Worm (Caenorhabditis elegans) whole organism, L1 larva: ENCODE measurements around the gene Y42H9AR.1.

Source experiments
- C16A3.4 ChIP-seq: fragments of 150-350 bp; optimal IDR thresholded peaks from 2 replicates; lab custom pipeline; 2014; ENCODE audit warnings: missing biosample characterization, missing genetic modification characterization
- C34B4.2 ChIP-seq: sonication (generic microtip); optimal IDR thresholded peaks from 2 replicates; lab custom pipeline; 2017; ENCODE audit warnings: mild to moderate bottlenecking, missing genetic modification characterization, missing compliant biosample characterization
- F16B12.6 ChIP-seq: fragments of 150-350 bp; optimal IDR thresholded peaks from 2 replicates; lab custom pipeline; 2014; ENCODE audit warnings: missing biosample characterization, missing genetic modification characterization
- Y116A8C.19 ChIP-seq: sonication (generic microtip); optimal IDR thresholded peaks from 2 replicates; lab custom pipeline; 2016; ENCODE audit warnings: missing compliant biosample characterization, missing genetic modification characterization, borderline replicate concordance
- aha-1 ChIP-seq: fragments of 150-350 bp; optimal IDR thresholded peaks from 2 replicates; lab custom pipeline; 2014; ENCODE audit warnings: missing biosample characterization, missing genetic modification characterization
- alr-1 ChIP-seq: fragments of 200-800 bp; sonication (Bioruptor generic); optimal IDR thresholded peaks from 2 replicates; lab custom pipeline; 2018; ENCODE audit warnings: borderline replicate concordance, mild to moderate bottlenecking, missing genetic modification characterization, missing compliant biosample characterization
- blmp-1 ChIP-seq: fragments of 150-350 bp; optimal IDR thresholded peaks from 2 replicates; lab custom pipeline; 2014; ENCODE audit warnings: missing biosample characterization, missing genetic modification characterization
- ceh-63 ChIP-seq: fragments of 200-800 bp; sonication (Bioruptor generic); optimal IDR thresholded peaks from 2 replicates; lab custom pipeline; 2018; ENCODE audit warnings: mild to moderate bottlenecking, missing genetic modification characterization, missing compliant biosample characterization
- ceh-88 ChIP-seq: fragments of 200-800 bp; sonication (Bioruptor generic); IDR thresholded peaks from 2 replicates; pipeline ENCODE4 v1.3.6; 2022; ENCODE audit warnings: missing genetic modification characterization, missing compliant biosample characterization
- ceh-90 ChIP-seq: sonication (generic microtip); optimal IDR thresholded peaks from 2 replicates; lab custom pipeline; 2016; ENCODE audit warnings: missing genetic modification characterization, missing compliant biosample characterization
- dpl-1 ChIP-seq, 3 experiments: fragments of 150-350 bp in 2 of 3; sonication (generic microtip) in 1 of 3; optimal IDR thresholded peaks; 2 replicates each; lab custom pipeline; 2014 to 2017; ENCODE audit warnings: missing biosample characterization in 3 of 3, missing genetic modification characterization in 3 of 3, missing genetic modification reagents in 3 of 3
- dsc-1 ChIP-seq: sonication (generic microtip); optimal IDR thresholded peaks from 2 replicates; lab custom pipeline; 2016; ENCODE audit warnings: mild to moderate bottlenecking, missing genetic modification characterization, missing compliant biosample characterization
- egl-13 ChIP-seq: sonication (generic microtip); optimal IDR thresholded peaks from 2 replicates; lab custom pipeline; 2016; ENCODE audit warnings: missing genotype, missing genetic modification reagents, missing genetic modification characterization, missing compliant biosample characterization
- elt-3 ChIP-seq, 6 experiments: fragments of 150-350 bp in 1 of 6; sonication (generic microtip); optimal IDR thresholded peaks; 2 replicates each; lab custom pipeline; 2017 to 2018; ENCODE audit warnings: missing biosample characterization in 6 of 6, missing genetic modification characterization in 6 of 6, inconsistent platforms in 1 of 6
- ets-5 ChIP-seq: fragments of 200-800 bp; sonication (Bioruptor generic); IDR thresholded peaks from 2 replicates; pipeline ENCODE4 v1.3.6; 2022; ENCODE audit warnings: missing genetic modification characterization, missing compliant biosample characterization
- fkh-10 ChIP-seq: sonication (generic microtip); optimal IDR thresholded peaks from 2 replicates; lab custom pipeline; 2017; ENCODE audit warnings: missing biosample characterization, missing genetic modification reagents, missing genetic modification characterization
- fkh-4 ChIP-seq: sonication (generic microtip); optimal IDR thresholded peaks from 2 replicates; lab custom pipeline; 2016; ENCODE audit warnings: missing compliant biosample characterization, missing genetic modification characterization, borderline replicate concordance
- fkh-8 ChIP-seq: sonication (generic microtip); optimal IDR thresholded peaks from 2 replicates; lab custom pipeline; 2016; ENCODE audit warnings: mild to moderate bottlenecking, missing genetic modification characterization, missing compliant biosample characterization
- grh-1 ChIP-seq: fragments of 200-800 bp; sonication (Bioruptor generic); IDR thresholded peaks from 2 replicates; pipeline ENCODE4 v1.3.6; 2022; ENCODE audit warnings: missing genetic modification reagents, missing genetic modification characterization, missing compliant biosample characterization
- irx-1 ChIP-seq: sonication (generic microtip); optimal IDR thresholded peaks from 2 replicates; lab custom pipeline; 2016; ENCODE audit warnings: missing genetic modification characterization, missing compliant biosample characterization
- isw-1 ChIP-seq: fragments of 200-800 bp; sonication (Bioruptor generic); IDR thresholded peaks from 2 replicates; pipeline ENCODE4 v1.3.6; 2022; ENCODE audit warnings: missing genetic modification characterization, missing compliant biosample characterization
- lin-13 ChIP-seq: fragments of 150-350 bp; optimal IDR thresholded peaks from 2 replicates; lab custom pipeline; 2014; ENCODE audit warnings: missing biosample characterization, missing genetic modification reagents, missing genetic modification characterization
- lin-14 ChIP-seq: fragments of 200-800 bp; sonication (Bioruptor generic); optimal IDR thresholded peaks from 2 replicates; lab custom pipeline; 2018; ENCODE audit warnings: mild to moderate bottlenecking, missing genetic modification characterization, moderate library complexity, missing compliant biosample characterization
- lin-15B ChIP-seq: fragments of 150-350 bp; sonication (generic microtip); optimal IDR thresholded peaks from 3 replicates; lab custom pipeline; 2014; ENCODE audit warnings: missing biosample characterization, missing genetic modification characterization
- lin-35 ChIP-seq, 2 experiments: fragments of 150-350 bp; optimal IDR thresholded peaks; 2 replicates each; lab custom pipeline; 2014; ENCODE audit warnings: missing biosample characterization in 2 of 2, missing genetic modification characterization in 2 of 2, missing genetic modification reagents in 2 of 2
- lin-39 ChIP-seq: fragments of 150-350 bp; optimal IDR thresholded peaks from 2 replicates; lab custom pipeline; 2014; ENCODE audit warnings: missing biosample characterization, missing genetic modification reagents, missing genetic modification characterization
- lsy-2 ChIP-seq, 2 experiments: fragments of 150-350 bp; optimal IDR thresholded peaks; 2 replicates each; lab custom pipeline; 2014; ENCODE audit warnings: missing biosample characterization in 2 of 2, missing genetic modification characterization in 2 of 2
- mdl-1 ChIP-seq, 2 experiments: fragments of 150-350 bp; optimal IDR thresholded peaks; 2 replicates each; lab custom pipeline; 2014 to 2017; ENCODE audit warnings: missing biosample characterization in 2 of 2, missing genetic modification characterization in 2 of 2, inconsistent platforms in 1 of 2
- mef-2 ChIP-seq: fragments of 150-350 bp; optimal IDR thresholded peaks from 2 replicates; lab custom pipeline; 2014; ENCODE audit warnings: missing biosample characterization, missing genetic modification characterization
- mep-1 ChIP-seq: fragments of 150-350 bp; optimal IDR thresholded peaks from 2 replicates; lab custom pipeline; 2014; ENCODE audit warnings: missing biosample characterization, missing genetic modification characterization
- nhr-11 ChIP-seq: fragments of 150-350 bp; optimal IDR thresholded peaks from 2 replicates; lab custom pipeline; 2014; ENCODE audit warnings: missing biosample characterization, missing genetic modification characterization
- nhr-12 ChIP-seq: sonication (generic microtip); optimal IDR thresholded peaks from 2 replicates; lab custom pipeline; 2017; ENCODE audit warnings: missing biosample characterization, missing genetic modification characterization
- nhr-20 ChIP-seq: sonication (generic microtip); optimal IDR thresholded peaks from 2 replicates; lab custom pipeline; 2016; ENCODE audit warnings: mild to moderate bottlenecking, missing genetic modification characterization, missing compliant biosample characterization
- nhr-237 ChIP-seq: fragments of 150-350 bp; optimal IDR thresholded peaks from 2 replicates; lab custom pipeline; 2014; ENCODE audit warnings: missing biosample characterization, missing genetic modification characterization
- nhr-28 ChIP-seq: fragments of 150-350 bp; optimal IDR thresholded peaks from 2 replicates; lab custom pipeline; 2014; ENCODE audit warnings: missing biosample characterization, missing genetic modification characterization
- nhr-47 ChIP-seq: sonication (generic microtip); optimal IDR thresholded peaks from 2 replicates; lab custom pipeline; 2016; ENCODE audit warnings: mild to moderate bottlenecking, missing genetic modification characterization, moderate library complexity, missing compliant biosample characterization
- nhr-76 ChIP-seq: sonication (generic microtip); optimal IDR thresholded peaks from 2 replicates; lab custom pipeline; 2017; ENCODE audit warnings: missing biosample characterization, missing genetic modification characterization
- nhr-77 ChIP-seq: fragments of 150-350 bp; optimal IDR thresholded peaks from 2 replicates; lab custom pipeline; 2014; ENCODE audit warnings: missing biosample characterization, missing genetic modification characterization
- pag-3 ChIP-seq: sonication (generic microtip); optimal IDR thresholded peaks from 2 replicates; lab custom pipeline; 2017; ENCODE audit warnings: missing genetic modification characterization, mild to moderate bottlenecking, missing compliant biosample characterization, antibody characterized with exemption, borderline replicate concordance; ENCODE audit not compliant: insufficient read depth
- pqm-1 ChIP-seq: sonication (generic microtip); optimal IDR thresholded peaks from 3 replicates; lab custom pipeline; 2017; ENCODE audit warnings: missing biosample characterization, missing genetic modification characterization
- rnt-1 ChIP-seq: sonication (generic microtip); optimal IDR thresholded peaks from 2 replicates; lab custom pipeline; 2016; ENCODE audit warnings: mild to moderate bottlenecking, missing genetic modification characterization, moderate library complexity, missing compliant biosample characterization
- snpc-4 ChIP-seq: fragments of 150-350 bp; optimal IDR thresholded peaks from 2 replicates; lab custom pipeline; 2014; ENCODE audit warnings: missing biosample characterization, missing genetic modification characterization
- snu-23 ChIP-seq: sonication (generic microtip); optimal IDR thresholded peaks from 2 replicates; lab custom pipeline; 2016; ENCODE audit warnings: missing genetic modification characterization, missing compliant biosample characterization
- sox-4 ChIP-seq: sonication (generic microtip); optimal IDR thresholded peaks from 2 replicates; lab custom pipeline; 2016; ENCODE audit warnings: missing genetic modification characterization, missing compliant biosample characterization
- sptf-1 ChIP-seq: fragments of 150-350 bp; optimal IDR thresholded peaks from 2 replicates; lab custom pipeline; 2014; ENCODE audit warnings: missing biosample characterization, missing genetic modification characterization
- swsn-7 ChIP-seq: sonication (generic microtip); optimal IDR thresholded peaks from 2 replicates; lab custom pipeline; 2016; ENCODE audit warnings: missing genetic modification characterization, missing compliant biosample characterization
- tbx-2 ChIP-seq: sonication (generic microtip); optimal IDR thresholded peaks from 2 replicates; lab custom pipeline; 2016; ENCODE audit warnings: missing genetic modification characterization, missing compliant biosample characterization
- unc-98 ChIP-seq: fragments of 200-800 bp; sonication (Bioruptor generic); IDR thresholded peaks from 2 replicates; pipeline ENCODE4 v1.3.6; 2022; ENCODE audit warnings: missing genetic modification characterization, missing compliant biosample characterization
- vab-15 ChIP-seq: sonication (generic microtip); optimal IDR thresholded peaks from 2 replicates; lab custom pipeline; 2017; ENCODE audit warnings: missing genotype, mild to moderate bottlenecking, missing genetic modification characterization, missing compliant biosample characterization
- xbp-1 ChIP-seq: sonication (generic microtip); optimal IDR thresholded peaks from 2 replicates; lab custom pipeline; 2016; ENCODE audit warnings: missing genetic modification characterization, missing compliant biosample characterization
- zag-1 ChIP-seq: fragments of 150-350 bp; optimal IDR thresholded peaks from 2 replicates; lab custom pipeline; 2014; ENCODE audit warnings: missing biosample characterization, missing genetic modification characterization
- ztf-11 ChIP-seq, 2 experiments: sonication (generic microtip); optimal IDR thresholded peaks; 2 replicates each; lab custom pipeline; 2016 to 2017; ENCODE audit warnings: missing genetic modification characterization in 2 of 2, missing biosample characterization in 1 of 2, missing compliant biosample characterization in 1 of 2
- ztf-4 ChIP-seq: fragments of 150-350 bp; optimal IDR thresholded peaks from 2 replicates; lab custom pipeline; 2014; ENCODE audit warnings: missing biosample characterization, missing genetic modification characterization

The Y42H9AR.1 gene

DNA sequence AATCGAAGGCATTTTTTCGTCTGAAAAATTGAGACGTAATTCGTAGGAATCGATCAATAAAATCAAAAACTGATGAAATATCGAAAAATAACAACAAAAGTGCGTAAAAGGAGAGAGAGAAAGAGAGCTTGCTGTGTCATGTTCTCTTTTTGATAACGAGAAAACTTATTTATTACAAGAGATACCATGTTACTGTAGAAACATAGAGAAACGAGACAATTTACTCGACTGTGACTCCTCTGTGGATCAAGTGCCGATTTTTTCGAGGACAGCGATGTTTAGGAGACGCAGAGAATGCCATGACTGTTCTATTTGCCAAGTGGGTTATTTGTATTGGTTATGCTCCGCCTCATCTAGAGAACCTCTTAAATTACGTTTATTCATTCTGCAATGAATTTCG, 20.3 kb downstream of the Y42H9AR.1 start, which contains the start of gene sph-1 (continued):
- TF ChIP-seq unc-98 (GFP tag; lab: Robert Waterston, UW) (no peak), pag-3 (tag; lab: Kevin White, UChicago) (no peak), alr-1 (tag; lab: Kevin White, UChicago) (no peak), sox-4 (no peak), grh-1 (no peak), nhr-76 (tag; lab: Kevin White, UChicago) (no peak), snpc-4 (tag; lab: Kevin White, UChicago) (no peak), blmp-1 (tag; lab: Kevin White, UChicago) (peak; percentile 22), lin-39 (tag; lab: Kevin White, UChicago) (no peak), nhr-77 (peak; percentile 46), aha-1 (tag; lab: Kevin White, UChicago) (no peak), lin-35 (GFP tag; optimal IDR thresholded peaks at IDR 0.05; lab: Kevin White, UChicago) (peak in 1 of 2 experiments; percentile 48), ceh-90 (tag; lab: Kevin White, UChicago) (no peak), swsn-7 (tag; lab: Kevin White, UChicago) (no peak), elt-3 (tag; optimal IDR thresholded peaks at IDR 0.05; lab: Kevin White, UChicago) (no peak), fkh-10 (GFP tag; lab: Kevin White, UChicago) (no peak), fkh-8 (no peak), C34B4.2 (no peak), ztf-4 (tag; lab: Kevin White, UChicago) (no peak), rnt-1 (no peak), sptf-1 (tag; lab: Kevin White, UChicago) (no peak), vab-15 (no peak), snu-23 (peak; percentile 52), zag-1 (no peak), egl-13 (tag; lab: Kevin White, UChicago) (no peak), ets-5 (no peak), nhr-28 (tag; lab: Kevin White, UChicago) (no peak), ceh-63 (no peak), dsc-1 (tag; lab: Kevin White, UChicago) (no peak), nhr-12 (tag; lab: Kevin White, UChicago) (no peak), C16A3.4 (tag; lab: Kevin White, UChicago) (no peak), fkh-4 (tag; lab: Kevin White, UChicago) (no peak), nhr-20 (peak; percentile 38), pqm-1 (tag; lab: Kevin White, UChicago) (no peak), lin-14 (peak; percentile 70), nhr-11 (tag; lab: Kevin White, UChicago) (no peak), ceh-88 (GFP tag; lab: Robert Waterston, UW) (no peak), lsy-2 (tag; optimal IDR thresholded peaks at IDR 0.05; lab: Kevin White, UChicago) (peak in 1 of 2 experiments; percentile 21), mef-2 (tag; lab: Kevin White, UChicago) (no peak), lin-15B (tag; lab: Kevin White, UChicago) (no peak)

DNA sequence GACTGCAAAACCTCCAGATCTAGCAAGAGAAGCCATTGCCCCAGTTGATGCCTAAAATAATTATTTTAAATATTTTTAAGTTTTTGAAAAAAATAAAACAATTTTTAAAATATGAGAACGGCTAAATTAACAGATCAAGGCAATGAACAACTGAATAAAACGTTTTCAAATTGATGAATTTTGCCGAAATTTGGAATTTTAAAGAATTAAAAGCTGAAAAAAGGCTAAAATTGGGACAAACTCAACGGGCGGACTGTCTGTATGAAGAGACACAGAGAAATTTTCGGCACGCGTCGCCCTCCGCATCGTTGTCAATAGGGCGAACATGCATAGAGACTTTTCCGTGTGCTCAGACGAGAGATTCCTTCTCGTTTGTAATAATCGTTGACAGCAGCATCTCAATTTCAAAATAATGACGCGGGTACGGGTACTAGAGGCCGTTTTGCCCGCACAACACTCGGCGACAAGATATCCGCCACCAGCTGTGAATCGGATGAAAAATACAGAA, 22.9 kb downstream of the Y42H9AR.1 start, which contains the start of the genes isp-1 and islo-1:
TSS of gene isp-1 (minus strand) at position 51 of the 508 bp plus-strand sequence.
TSS of gene islo-1 (plus strand) at position 385 of the 508 bp plus-strand sequence.
- peak in 1 of 6 experiments; percentile 4 for TF ChIP-seq elt-3 (tag; optimal IDR thresholded peaks at IDR 0.05; lab: Kevin White, UChicago)
- peak; percentile 15 for TF ChIP-seq tbx-2 (tag; lab: Kevin White, UChicago)
- TF ChIP-seq fkh-4 (tag; lab: Kevin White, UChicago): no peak
- TF ChIP-seq lin-35 (GFP tag; optimal IDR thresholded peaks at IDR 0.05; lab: Kevin White, UChicago): peak; percentile 69 to 77
- TF ChIP-seq nhr-47 (tag; lab: Kevin White, UChicago): peak; percentile 43
- TF ChIP-seq Y116A8C.19 (tag; lab: Kevin White, UChicago): no peak
- peak; percentile 6 for TF ChIP-seq snpc-4 (tag; lab: Kevin White, UChicago)
- TF ChIP-seq irx-1 (tag; lab: Kevin White, UChicago): peak; percentile 34
- TF ChIP-seq xbp-1: peak; percentile 22
- TF ChIP-seq fkh-8: peak; percentile 1
- no peak for TF ChIP-seq nhr-237 (tag; lab: Kevin White, UChicago)
- peak; percentile 25 to 58 (median 46) for TF ChIP-seq dpl-1 (GFP tag; optimal IDR thresholded peaks at IDR 0.05; lab: Kevin White, UChicago)
- peak; percentile 77 for TF ChIP-seq lin-15B (tag; lab: Kevin White, UChicago)
- peak; percentile 8; the same call in 1 of the 2 replicates for TF ChIP-seq isw-1 (GFP tag; lab: Robert Waterston, UW)
- TF ChIP-seq unc-98 (GFP tag; lab: Robert Waterston, UW): no peak
- peak; percentile 24 for TF ChIP-seq swsn-7 (tag; lab: Kevin White, UChicago)
- no peak for TF ChIP-seq nhr-76 (tag; lab: Kevin White, UChicago)
- TF ChIP-seq lin-13: peak; percentile 26
- TF ChIP-seq mep-1 (tag; lab: Kevin White, UChicago): peak; percentile 63
- TF ChIP-seq F16B12.6: peak; percentile 24
- TF ChIP-seq blmp-1 (tag; lab: Kevin White, UChicago): peak; percentile 36
- peak in 1 of 2 experiments; percentile 73 for TF ChIP-seq mdl-1 (tag; optimal IDR thresholded peaks at IDR 0.05; lab: Kevin White, UChicago)
- no peak for TF ChIP-seq ztf-11 (tag; optimal IDR thresholded peaks at IDR 0.05; lab: Kevin White, UChicago)
